Fruit fly (Drosophila melanogaster) ovary, adult (tissue): ENCODE data around the gene CG31697.

ENCODE experiments used
- CG17801 ChIP-seq: fragments of 200-800 bp; optimal IDR thresholded peaks from 2 replicates; lab custom pipeline; 2019; ENCODE audit warnings: missing biosample characterization, mild to moderate bottlenecking, missing genetic modification characterization, moderate library complexity; ENCODE audit not compliant: partially characterized antibody

Gene CG31697

DNA sequence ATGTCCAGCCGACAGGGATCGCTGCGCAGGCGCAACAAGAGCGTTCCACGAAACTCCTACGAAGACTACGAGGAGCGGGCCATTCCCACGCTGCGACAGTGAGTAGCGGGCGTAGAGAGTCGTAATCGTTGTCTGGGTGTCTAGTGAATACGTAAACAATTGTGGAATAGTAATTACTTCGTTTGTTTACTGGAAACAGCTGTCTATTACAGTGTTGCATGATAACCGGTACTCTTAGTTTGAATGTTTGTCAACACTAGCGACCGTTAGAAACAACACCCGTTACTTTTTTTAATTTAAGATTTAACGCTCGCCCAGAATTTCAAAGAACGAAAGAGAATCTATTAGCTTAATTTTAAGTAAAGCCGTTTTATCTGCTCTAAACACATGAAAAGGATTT lies 5.2 kb upstream of the CG31697 start, which contains the start of gene CG10165:
CG10165 (minus strand) TSS at position 214 of the 400 bp plus-strand sequence.
- TF ChIP-seq CG17801 (GFP tag; lab: Kevin White, UChicago), result peak; percentile 20

dm6 chr2L:19533247-19533646 lies 2.0 kb upstream of the CG31697 start, which contains the start of gene CG33116:
CG33116 (plus strand) TSS chr2L:19533479.
- peak; percentile 80 for TF ChIP-seq CG17801 (GFP tag; lab: Kevin White, UChicago)

DNA sequence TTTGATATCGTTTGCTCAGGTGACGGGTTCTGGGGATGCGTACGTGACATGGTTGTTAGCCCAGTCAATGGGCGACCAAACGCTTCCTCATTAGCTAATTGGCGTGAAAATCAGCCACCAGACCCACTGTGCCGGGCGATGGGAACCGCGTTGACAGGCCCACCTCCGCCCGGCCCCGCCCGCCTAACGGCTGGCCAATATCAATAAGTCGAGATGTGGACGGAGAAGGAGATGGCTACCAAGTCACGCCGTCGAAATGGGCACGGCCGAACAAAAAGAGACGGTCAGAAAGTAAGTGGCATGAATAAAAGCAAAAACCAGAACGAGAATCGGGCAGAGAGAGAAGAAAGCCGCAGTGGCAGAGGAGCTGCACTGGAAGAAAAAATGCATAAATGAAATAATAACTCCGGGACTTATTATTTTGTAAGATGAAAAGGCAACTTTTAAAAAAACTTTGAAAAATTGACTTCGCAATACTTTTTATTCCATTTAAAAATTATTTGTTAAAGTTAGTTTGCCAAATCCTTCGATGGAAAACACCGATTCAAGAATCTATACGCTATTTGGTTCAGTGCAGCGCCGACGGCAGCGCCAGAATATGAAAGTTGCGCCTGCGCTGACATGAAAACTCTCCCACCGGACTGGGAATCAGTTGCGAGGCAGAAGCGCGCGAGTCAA lies 2.7 kb downstream of the CG31697 start, which contains the start of gene CG13082:
CG13082 (plus strand) TSS at position 647 of the 678 bp plus-strand sequence.
- no peak for TF ChIP-seq CG17801 (GFP tag; lab: Kevin White, UChicago)

DNA sequence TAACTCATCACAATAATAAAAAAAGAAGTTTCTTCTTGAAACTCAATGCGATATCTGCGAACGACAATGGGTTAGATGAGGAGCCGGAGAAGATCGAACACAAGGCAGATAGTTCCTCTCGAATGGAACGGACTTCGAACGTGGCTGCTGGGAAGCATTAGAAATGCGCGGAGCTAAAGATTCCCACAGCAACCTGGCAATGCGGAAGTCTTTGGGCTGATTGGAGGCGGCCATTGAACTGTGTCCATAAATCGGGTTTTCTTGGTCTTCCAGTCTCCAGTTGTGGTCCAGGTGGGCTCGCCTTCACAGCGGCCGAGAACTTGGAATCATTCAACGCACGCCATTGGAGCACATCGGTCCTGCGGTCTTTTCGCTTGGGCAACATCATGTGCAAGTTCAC lies 5.1 kb downstream of the CG31697 start, which contains the start of gene CG13081:
CG13081 (plus strand) TSS at position 301 of the 400 bp plus-strand sequence.
- no peak for TF ChIP-seq CG17801 (GFP tag; lab: Kevin White, UChicago)

DNA sequence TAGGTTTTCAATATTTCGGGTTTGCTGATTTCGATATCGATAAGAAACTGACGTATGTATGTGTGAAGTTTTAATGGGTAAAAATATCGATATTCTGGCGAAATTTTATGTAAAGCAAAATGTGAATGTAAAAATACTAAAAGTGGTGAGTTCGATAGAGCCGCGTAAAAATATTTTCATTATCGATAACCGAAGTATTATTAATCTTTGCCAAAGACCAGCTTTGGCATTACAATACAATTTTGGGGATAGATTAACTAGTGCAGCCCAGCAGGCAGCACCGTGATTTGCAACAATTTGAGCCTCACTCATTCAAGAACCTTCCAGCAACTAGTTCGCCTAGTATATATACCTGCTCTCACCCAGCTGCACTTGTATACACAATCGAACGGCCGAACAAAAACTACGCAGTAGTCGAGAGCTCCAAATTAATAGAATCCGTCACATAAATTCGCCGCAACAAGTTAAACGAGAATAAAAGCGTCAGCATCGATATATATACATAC lies 7.1 kb downstream of the CG31697 start:
- TF ChIP-seq CG17801 (GFP tag; lab: Kevin White, UChicago), result no peak

DNA sequence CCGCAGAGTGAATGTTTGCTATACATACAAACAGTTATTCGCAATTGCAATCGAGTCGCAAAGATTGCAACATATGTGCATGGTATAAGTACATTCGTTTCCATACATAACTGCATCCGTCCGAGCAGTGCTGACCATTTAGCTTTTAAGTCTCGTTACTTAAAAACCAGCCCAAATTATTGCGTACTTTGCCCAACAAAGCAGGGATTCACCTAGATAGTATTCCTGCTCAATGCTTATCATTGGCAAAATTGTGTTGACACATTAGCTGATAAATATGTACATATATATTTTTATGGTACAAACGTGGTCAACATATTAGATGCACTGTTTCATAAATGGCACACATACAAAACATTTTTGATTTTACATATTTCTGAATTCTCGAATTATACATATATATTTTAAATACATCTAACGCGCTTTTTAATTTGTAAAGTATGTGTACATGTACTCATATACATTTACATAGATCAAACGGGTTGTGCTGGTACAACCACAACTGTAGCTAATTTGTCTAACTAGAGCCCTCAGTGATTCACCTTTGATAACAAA lies 7.8 kb downstream of the CG31697 start:
- no peak for TF ChIP-seq CG17801 (GFP tag; lab: Kevin White, UChicago)

DNA sequence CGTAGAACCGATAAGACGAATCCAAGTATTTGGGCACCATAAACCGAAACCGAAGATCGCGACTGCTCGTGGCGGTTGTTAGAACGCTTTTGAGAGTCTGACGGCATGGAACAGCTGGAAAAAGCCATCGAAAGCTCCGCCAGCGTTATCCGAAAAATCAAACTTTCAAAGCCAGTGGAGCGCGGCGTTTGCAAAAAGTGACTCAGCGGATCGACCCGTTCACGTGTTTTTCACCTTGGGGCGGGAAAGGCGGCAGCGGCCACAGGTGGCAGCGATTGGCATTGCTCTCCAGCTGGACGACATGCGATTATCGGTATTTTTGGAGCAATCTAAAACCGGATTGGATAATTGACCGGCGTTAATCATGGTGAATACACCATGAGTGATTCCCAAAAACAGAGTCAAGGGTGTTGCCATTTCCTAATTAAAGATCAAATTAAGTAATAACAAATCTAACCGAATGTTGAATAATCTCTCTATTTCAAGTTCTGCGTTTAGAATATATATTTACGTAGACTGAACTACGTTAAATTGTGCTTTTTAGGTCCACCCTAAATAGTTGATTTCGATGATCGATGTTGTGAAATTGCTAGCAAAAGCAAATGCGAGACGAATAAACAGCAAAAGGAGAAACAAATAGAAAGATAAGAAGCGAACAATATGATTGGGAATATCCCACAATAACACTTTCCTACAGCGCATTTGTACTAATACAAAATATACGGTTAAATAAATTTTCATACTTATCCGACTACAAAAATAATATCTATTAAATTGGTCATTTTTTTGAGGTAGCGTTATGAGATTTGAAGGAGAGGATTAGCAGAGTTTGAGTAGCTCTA lies 11.8 kb downstream of the CG31697 start, which contains the start of gene CG10337:
CG10337 (minus strand) TSS at position 91 of the 842 bp plus-strand sequence.
- peak; percentile 77 for TF ChIP-seq CG17801 (GFP tag; lab: Kevin White, UChicago)

dm6 chr2L:19548158-19548557 lies 12.9 kb downstream of the CG31697 start, which contains the start of gene Tep4:
Tep4 (plus strand) TSS chr2L:19548507.
- no peak for TF ChIP-seq CG17801 (GFP tag; lab: Kevin White, UChicago)

DNA sequence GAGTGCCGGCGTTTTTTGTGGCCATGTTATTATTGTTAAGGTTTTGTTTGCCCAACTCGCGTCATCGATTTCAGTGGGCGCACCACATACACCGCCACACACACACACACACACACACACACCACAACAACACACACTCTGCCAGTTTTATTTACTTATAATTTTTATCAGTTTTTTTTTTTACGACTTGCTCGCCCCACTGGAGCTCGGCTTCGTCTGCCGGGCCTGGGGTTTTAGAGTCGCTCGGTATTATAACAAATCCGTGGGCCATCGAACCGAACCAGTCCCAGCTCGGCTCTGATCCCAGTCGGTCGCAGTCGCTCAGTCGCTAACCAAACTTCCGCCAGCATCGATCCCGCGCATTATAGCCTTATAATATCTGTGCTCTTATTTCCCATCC lies 14.2 kb downstream of the CG31697 start:
- TF ChIP-seq CG17801 (GFP tag; lab: Kevin White, UChicago), result no peak

dm6 chr2L:19563029-19563980 lies 28.1 kb downstream of the CG31697 start, which contains the start of gene CG13078:
CG13078 (plus strand) TSS chr2L:19563930.
- TF ChIP-seq CG17801 (GFP tag; lab: Kevin White, UChicago), result no peak

dm6 chr2L:19565233-19565898 lies 30.1 kb downstream of the CG31697 start, which contains the start of gene CG13077:
CG13077 (plus strand) TSS chr2L:19565863.
- no peak for TF ChIP-seq CG17801 (GFP tag; lab: Kevin White, UChicago)

DNA sequence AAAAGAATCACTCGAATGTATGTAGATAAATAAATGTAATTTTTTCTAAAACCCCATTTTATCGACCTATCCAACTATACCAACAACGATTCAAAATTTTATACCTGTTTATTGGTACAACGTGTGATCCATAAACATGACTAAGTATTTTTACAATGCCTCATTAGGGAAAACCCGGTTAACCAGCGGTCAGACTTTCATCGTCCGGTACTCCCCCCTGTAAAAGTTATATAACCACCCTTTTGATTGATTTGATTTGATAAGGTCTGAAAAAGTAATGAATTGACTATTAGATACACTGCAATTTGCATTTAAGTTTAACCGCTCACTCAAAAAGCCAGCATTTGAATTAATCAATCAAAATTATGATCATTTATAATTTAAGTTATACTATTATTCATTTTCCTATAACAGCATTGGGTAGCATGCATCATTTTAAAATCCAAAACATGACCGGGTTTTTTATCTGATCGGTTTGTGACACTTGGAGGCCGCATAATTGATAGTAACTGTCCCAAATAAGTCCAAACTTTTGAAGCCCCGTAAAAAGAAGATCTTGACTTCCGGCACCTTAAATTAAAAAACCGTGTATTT lies 32.2 kb downstream of the CG31697 start:
- TF ChIP-seq CG17801 (GFP tag; lab: Kevin White, UChicago), result no peak
